Worm (Caenorhabditis elegans) whole organism, young adult: Measurements from ENCODE around the gene cyp-13A3.

ENCODE experiments used
- B0019.2 ChIP-seq: fragments of 200-800 bp; sonication (Bioruptor generic); conservative IDR thresholded peaks from 2 replicates; pipeline ENCODE4 v1.3.6; 2022; ENCODE audit warnings: missing genetic modification reagents, missing genetic modification characterization, missing compliant biosample characterization
- B0035.1 ChIP-seq: sonication (generic microtip); optimal IDR thresholded peaks from 2 replicates; lab custom pipeline; 2016; ENCODE audit warnings: missing genetic modification characterization, mild to moderate bottlenecking, missing compliant biosample characterization, missing genotype, missing genetic modification reagents
- F10E7.11 ChIP-seq: sonication (generic microtip); optimal IDR thresholded peaks from 2 replicates; lab custom pipeline; 2017; ENCODE audit warnings: mild to moderate bottlenecking, missing genetic modification characterization, moderate library complexity, missing compliant biosample characterization
- F22D6.2 ChIP-seq: sonication (generic microtip); optimal IDR thresholded peaks from 2 replicates; lab custom pipeline; 2016; ENCODE audit warnings: mild to moderate bottlenecking, missing genetic modification characterization, missing compliant biosample characterization
- F37B4.10 ChIP-seq: fragments of 200-800 bp; sonication (Bioruptor generic); IDR thresholded peaks from 2 replicates; pipeline ENCODE4 v1.3.6; 2022; ENCODE audit warnings: missing genetic modification characterization, missing compliant biosample characterization
- F55B11.4 ChIP-seq: sonication (generic microtip); optimal IDR thresholded peaks from 2 replicates; lab custom pipeline; 2016; ENCODE audit warnings: missing compliant biosample characterization, missing genetic modification characterization, borderline replicate concordance; ENCODE audit not compliant: insufficient read depth
- F57A8.1 ChIP-seq: fragments of 200-800 bp; sonication (Bioruptor generic); optimal IDR thresholded peaks from 2 replicates; lab custom pipeline; 2018; ENCODE audit warnings: mild to moderate bottlenecking, missing genetic modification characterization, moderate library complexity, missing compliant biosample characterization
- K11D2.4 ChIP-seq: fragments of 200-800 bp; sonication (Bioruptor generic); IDR thresholded peaks from 2 replicates; pipeline ENCODE4 v1.3.6; 2022; ENCODE audit warnings: missing genetic modification reagents, missing genetic modification characterization, missing compliant biosample characterization
- Y79H2A.3 ChIP-seq: fragments of 200-800 bp; sonication (Bioruptor generic); conservative IDR thresholded peaks from 2 replicates; pipeline ENCODE4 v1.3.6; 2022; ENCODE audit warnings: missing genetic modification reagents, missing genetic modification characterization, missing compliant biosample characterization
- akir-1 ChIP-seq: fragments of 200-800 bp; sonication (Bioruptor generic); optimal IDR thresholded peaks from 2 replicates; lab custom pipeline; 2018; ENCODE audit warnings: mild to moderate bottlenecking, missing genetic modification characterization, moderate library complexity, missing compliant biosample characterization
- ama-1 ChIP-seq, 3 experiments: fragments of 150-350 bp in 1 of 3; sonication (generic microtip) in 2 of 3; optimal IDR thresholded peaks; 2 replicates each; lab custom pipeline; 2014 to 2018; ENCODE audit warnings: missing biosample characterization in 2 of 3, missing genetic modification characterization in 2 of 3, missing genetic modification reagents in 2 of 3
- aptf-2 ChIP-seq: fragments of 200-800 bp; sonication (Bioruptor generic); conservative IDR thresholded peaks from 2 replicates; pipeline ENCODE4 v1.3.6; 2022; ENCODE audit warnings: missing genetic modification reagents, missing genetic modification characterization, missing compliant biosample characterization
- aptf-3 ChIP-seq: fragments of 200-800 bp; sonication (Bioruptor generic); IDR thresholded peaks from 2 replicates; pipeline ENCODE4 v1.3.6; 2022; ENCODE audit warnings: missing genetic modification characterization, missing compliant biosample characterization
- bed-1 ChIP-seq: fragments of 200-800 bp; sonication (Bioruptor generic); IDR thresholded peaks from 2 replicates; pipeline ENCODE4 v1.3.6; 2022; ENCODE audit warnings: missing genetic modification reagents, missing genetic modification characterization, missing compliant biosample characterization
- ccch-3 ChIP-seq: fragments of 200-800 bp; sonication (Bioruptor generic); optimal IDR thresholded peaks from 2 replicates; lab custom pipeline; 2018; ENCODE audit warnings: mild to moderate bottlenecking, missing genetic modification characterization, missing compliant biosample characterization
- ceh-40 ChIP-seq: fragments of 200-800 bp; sonication (Bioruptor generic); IDR thresholded peaks from 2 replicates; pipeline ENCODE4 v1.3.6; 2022; ENCODE audit warnings: missing genetic modification characterization, missing compliant biosample characterization
- ceh-91 ChIP-seq: fragments of 200-800 bp; sonication (Bioruptor generic); IDR thresholded peaks from 2 replicates; pipeline ENCODE4 v1.3.6; 2022; ENCODE audit warnings: missing genetic modification reagents, missing genetic modification characterization, missing compliant biosample characterization
- chd-7 ChIP-seq: sonication (generic microtip); optimal IDR thresholded peaks from 2 replicates; lab custom pipeline; 2016; ENCODE audit warnings: mild to moderate bottlenecking, missing genetic modification characterization, moderate library complexity, missing compliant biosample characterization
- die-1 ChIP-seq: sonication (generic microtip); optimal IDR thresholded peaks from 2 replicates; lab custom pipeline; 2016; ENCODE audit warnings: missing genotype, mild to moderate bottlenecking, missing genetic modification characterization, missing compliant biosample characterization
- egl-18 ChIP-seq: fragments of 200-800 bp; sonication (Bioruptor generic); IDR thresholded peaks from 2 replicates; pipeline ENCODE4 v1.3.6; 2022; ENCODE audit warnings: missing genetic modification reagents, missing genetic modification characterization, missing compliant biosample characterization
- gei-17 ChIP-seq: fragments of 200-800 bp; sonication (Bioruptor generic); optimal IDR thresholded peaks from 2 replicates; lab custom pipeline; 2018; ENCODE audit warnings: mild to moderate bottlenecking, missing genetic modification characterization, missing compliant biosample characterization
- hmg-1.2 ChIP-seq: fragments of 200-800 bp; sonication (Bioruptor generic); IDR thresholded peaks from 2 replicates; pipeline ENCODE4 v1.3.6; 2022; ENCODE audit warnings: missing genetic modification reagents, missing genetic modification characterization, missing compliant biosample characterization
- lag-1 ChIP-seq: fragments of 200-800 bp; sonication (Bioruptor generic); IDR thresholded peaks from 2 replicates; pipeline ENCODE4 v1.3.6; 2022; ENCODE audit warnings: missing genetic modification reagents, missing genetic modification characterization, missing compliant biosample characterization
- let-526 ChIP-seq: fragments of 200-800 bp; sonication (Bioruptor generic); IDR thresholded peaks from 2 replicates; pipeline ENCODE4 v1.3.6; 2022; ENCODE audit warnings: missing genetic modification reagents, missing genetic modification characterization, missing compliant biosample characterization
- let-607 ChIP-seq, 2 experiments: fragments of 200-800 bp in 1 of 2; sonication (Bioruptor generic) in 1 of 2; sonication (generic microtip) in 1 of 2; optimal IDR thresholded peaks; 2 replicates each; lab custom pipeline; 2016 to 2018; ENCODE audit warnings: mild to moderate bottlenecking in 2 of 2, missing compliant biosample characterization in 2 of 2, missing genetic modification characterization in 2 of 2, moderate library complexity in 2 of 2, missing genotype in 1 of 2
- lin-26 ChIP-seq: fragments of 200-800 bp; sonication (Bioruptor generic); IDR thresholded peaks from 2 replicates; pipeline ENCODE4 v1.3.6; 2022; ENCODE audit warnings: missing genetic modification reagents, missing genetic modification characterization, missing compliant biosample characterization
- lin-40 ChIP-seq: sonication (generic microtip); optimal IDR thresholded peaks from 2 replicates; lab custom pipeline; 2016; ENCODE audit warnings: missing genetic modification characterization, mild to moderate bottlenecking, missing compliant biosample characterization, missing genotype, missing genetic modification reagents
- lir-1 ChIP-seq: fragments of 200-800 bp; sonication (Bioruptor generic); conservative IDR thresholded peaks from 2 replicates; pipeline ENCODE4 v1.3.6; 2022; ENCODE audit warnings: missing genetic modification reagents, missing genetic modification characterization, missing compliant biosample characterization
- madf-3 ChIP-seq: fragments of 200-800 bp; sonication (Bioruptor generic); IDR thresholded peaks from 2 replicates; pipeline ENCODE4 v1.3.6; 2022; ENCODE audit warnings: missing genetic modification reagents, missing genetic modification characterization, missing compliant biosample characterization
- madf-8 ChIP-seq: fragments of 200-800 bp; sonication (Bioruptor generic); conservative IDR thresholded peaks from 2 replicates; pipeline ENCODE4 v1.3.6; 2022; ENCODE audit warnings: missing genetic modification reagents, missing genetic modification characterization, missing compliant biosample characterization
- mcd-1 ChIP-seq: fragments of 200-800 bp; sonication (Bioruptor generic); IDR thresholded peaks from 2 replicates; pipeline ENCODE4 v1.3.6; 2022; ENCODE audit warnings: missing genetic modification reagents, missing genetic modification characterization, missing compliant biosample characterization
- mel-28 ChIP-seq: sonication (generic microtip); optimal IDR thresholded peaks from 2 replicates; lab custom pipeline; 2016; ENCODE audit warnings: borderline replicate concordance, mild to moderate bottlenecking, missing genetic modification characterization, missing compliant biosample characterization
- nfyb-1 ChIP-seq: fragments of 200-800 bp; sonication (Bioruptor generic); IDR thresholded peaks from 2 replicates; pipeline ENCODE4 v1.3.6; 2022; ENCODE audit warnings: missing genetic modification reagents, missing genetic modification characterization, missing compliant biosample characterization
- nhr-120 ChIP-seq: fragments of 200-800 bp; sonication (Bioruptor generic); IDR thresholded peaks from 2 replicates; pipeline ENCODE4 v1.3.6; 2022; ENCODE audit warnings: missing genetic modification characterization, missing compliant biosample characterization
- nhr-27 ChIP-seq: fragments of 200-800 bp; sonication (Bioruptor generic); optimal IDR thresholded peaks from 2 replicates; lab custom pipeline; 2018; ENCODE audit warnings: mild to moderate bottlenecking, missing genetic modification characterization, moderate library complexity, missing compliant biosample characterization
- nhr-80 ChIP-seq: sonication (generic microtip); optimal IDR thresholded peaks from 2 replicates; lab custom pipeline; 2016; ENCODE audit warnings: missing genetic modification characterization, missing compliant biosample characterization
- repo-1 ChIP-seq: sonication (generic microtip); optimal IDR thresholded peaks from 2 replicates; lab custom pipeline; 2017; ENCODE audit warnings: mild to moderate bottlenecking, missing genetic modification characterization, missing compliant biosample characterization
- rpc-1 ChIP-seq, 2 experiments: fragments of 150-350 bp in 1 of 2; sonication (generic microtip) in 1 of 2; optimal IDR thresholded peaks; 2 replicates each; lab custom pipeline; 2014 to 2018; ENCODE audit warnings: missing biosample characterization in 1 of 2, missing genetic modification characterization in 1 of 2, missing genetic modification reagents in 1 of 2, missing genotype in 1 of 2
- sdz-38 ChIP-seq: sonication (generic microtip); optimal IDR thresholded peaks from 2 replicates; lab custom pipeline; 2016; ENCODE audit warnings: missing genotype, missing genetic modification characterization, missing compliant biosample characterization
- snpc-1.1 ChIP-seq: sonication (generic microtip); optimal IDR thresholded peaks from 2 replicates; lab custom pipeline; 2017; ENCODE audit warnings: missing genetic modification characterization, mild to moderate bottlenecking, missing compliant biosample characterization, antibody characterized with exemption, moderate library complexity, missing genotype, missing genetic modification reagents; ENCODE audit not compliant: insufficient read depth
- snpc-1.3 ChIP-seq: sonication (generic microtip); optimal IDR thresholded peaks from 2 replicates; lab custom pipeline; 2017; ENCODE audit warnings: missing genetic modification characterization, mild to moderate bottlenecking, missing compliant biosample characterization, antibody characterized with exemption, moderate library complexity, missing genotype, missing genetic modification reagents; ENCODE audit not compliant: insufficient read depth
- somi-1 ChIP-seq: fragments of 200-800 bp; sonication (Bioruptor generic); optimal IDR thresholded peaks from 2 replicates; lab custom pipeline; 2018; ENCODE audit warnings: mild to moderate bottlenecking, missing genetic modification characterization, missing compliant biosample characterization
- tbp1 ChIP-seq: fragments of 200-800 bp; sonication (Bioruptor generic); optimal IDR thresholded peaks from 2 replicates; lab custom pipeline; 2018; ENCODE audit warnings: mild to moderate bottlenecking, missing genetic modification characterization, missing compliant biosample characterization
- tbx-9 ChIP-seq: sonication (generic microtip); optimal IDR thresholded peaks from 2 replicates; lab custom pipeline; 2016; ENCODE audit warnings: borderline replicate concordance, missing genetic modification characterization, inconsistent platforms, missing compliant biosample characterization
- tlf-1 ChIP-seq: fragments of 200-800 bp; sonication (Bioruptor generic); optimal IDR thresholded peaks from 2 replicates; lab custom pipeline; 2018; ENCODE audit warnings: mild to moderate bottlenecking, missing genetic modification characterization, missing compliant biosample characterization
- unc-62 ChIP-seq: fragments of 150-350 bp; optimal IDR thresholded peaks from 2 replicates; lab custom pipeline; 2014; ENCODE audit warnings: missing biosample characterization, missing genetic modification reagents, missing genetic modification characterization
- ztf-18 ChIP-seq: sonication (generic microtip); optimal IDR thresholded peaks from 2 replicates; lab custom pipeline; 2016; ENCODE audit warnings: missing genotype, mild to moderate bottlenecking, missing genetic modification characterization, missing compliant biosample characterization

The cyp-13A3 gene

DNA sequence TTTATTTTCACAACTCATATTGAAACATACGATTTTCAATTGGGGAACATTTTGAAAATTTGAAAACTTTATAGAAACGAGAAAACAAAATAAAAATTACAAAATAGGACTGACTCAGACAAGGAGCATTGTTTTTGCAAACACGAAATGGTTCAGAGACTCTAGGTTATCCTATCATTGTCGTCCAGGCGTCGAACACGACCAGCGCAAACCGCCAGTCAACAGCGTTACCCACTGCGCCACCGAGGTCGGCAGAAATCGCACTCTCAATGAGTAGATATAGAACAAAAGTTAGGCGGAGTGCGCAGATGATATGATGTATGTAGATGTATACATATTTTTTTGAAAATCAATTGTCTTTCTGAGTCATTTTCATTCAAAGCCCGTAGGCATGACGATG, 18.4 kb downstream of the cyp-13A3 start (continued):
- 0 out of 2 replicates have a peak, but pooled peaks have one; percentile 19 for TF ChIP-seq aptf-3
- no peak for TF ChIP-seq sdz-38
- peak; percentile 23 to 43 for TF ChIP-seq let-607 (tag; optimal IDR thresholded peaks at IDR 0.05; lab: Kevin White, UChicago)
- TF ChIP-seq let-526 = no peak
- TF ChIP-seq repo-1 = peak; percentile 78
- TF ChIP-seq hmg-1.2 (GFP tag; lab: Robert Waterston, UW) = peak; percentile 70
- peak; percentile 10 for TF ChIP-seq akir-1 (GFP tag; lab: Kevin White, UChicago)
- TF ChIP-seq F37B4.10 = no peak
- 0 out of 2 replicates have a peak, but pooled peaks have one; percentile 60 for TF ChIP-seq ceh-40 (GFP tag; lab: Robert Waterston, UW)
- TF ChIP-seq lir-1 (GFP tag; lab: Robert Waterston, UW) = no peak
- no peak for TF ChIP-seq mel-28
- no peak for TF ChIP-seq aptf-2 (GFP tag; lab: Robert Waterston, UW)
- peak; percentile 97 for TF ChIP-seq tbp1 (GFP tag; lab: Kevin White, UChicago)
- TF ChIP-seq mcd-1 (GFP tag; lab: Robert Waterston, UW) = peak; percentile 64; the same call in 1 of the 2 replicates
- 0 out of 2 replicates have a peak, but pooled peaks have one; percentile 68 for TF ChIP-seq madf-3
- peak; percentile 95 for TF ChIP-seq rpc-1 (optimal IDR thresholded peaks at IDR 0.05; lab: Kevin White, UChicago)
- TF ChIP-seq rpc-1 (tag; optimal IDR thresholded peaks at IDR 0.05; lab: Kevin White, UChicago) = peak; percentile 91
- TF ChIP-seq gei-17 (GFP tag; lab: Kevin White, UChicago) = no peak
- no peak for TF ChIP-seq somi-1 (GFP tag; lab: Kevin White, UChicago)
- no peak for TF ChIP-seq ama-1 (optimal IDR thresholded peaks at IDR 0.05; lab: Kevin White, UChicago)
- peak; percentile 87 to 89 for TF ChIP-seq ama-1 (GFP tag; optimal IDR thresholded peaks at IDR 0.05; lab: Kevin White, UChicago)
- TF ChIP-seq snpc-1.3 (tag; lab: Kevin White, UChicago) = peak; percentile 84
- TF ChIP-seq F55B11.4 (tag; lab: Kevin White, UChicago) = no peak
- TF ChIP-seq B0035.1 (tag; lab: Kevin White, UChicago) = peak; percentile 41
- TF ChIP-seq madf-8 (GFP tag; lab: Robert Waterston, UW) = no peak
- peak; percentile 67 for TF ChIP-seq chd-7 (tag; lab: Kevin White, UChicago)
- TF ChIP-seq nhr-27 (tag; lab: Kevin White, UChicago) = no peak
- TF ChIP-seq nfyb-1 (GFP tag; lab: Robert Waterston, UW) = no peak; the same call in 1 of the 2 replicates
- peak; percentile 78 for TF ChIP-seq Y79H2A.3 (GFP tag; lab: Robert Waterston, UW)
- TF ChIP-seq F57A8.1 = no peak
- peak; percentile 69 for TF ChIP-seq F10E7.11 (tag; lab: Kevin White, UChicago)
- peak; percentile 71 for TF ChIP-seq die-1 (tag; lab: Kevin White, UChicago)
- TF ChIP-seq lin-40 = peak; percentile 68
- 0 out of 2 replicates have a peak, but pooled peaks have one; percentile 33 for TF ChIP-seq ceh-91 (GFP tag; lab: Robert Waterston, UW)
- no peak for TF ChIP-seq nhr-120
- TF ChIP-seq unc-62 = no peak
- no peak for TF ChIP-seq tbx-9 (tag; lab: Kevin White, UChicago)
- no peak for TF ChIP-seq tlf-1 (GFP tag; lab: Kevin White, UChicago)
- peak; percentile 80; the same call in 1 of the 2 replicates for TF ChIP-seq bed-1
- no peak for TF ChIP-seq egl-18 (GFP tag; lab: Robert Waterston, UW)
- TF ChIP-seq lin-26 (GFP tag; lab: Robert Waterston, UW) = no peak; the same call in 1 of the 2 replicates
- no peak for TF ChIP-seq ccch-3
- peak; percentile 63 for TF ChIP-seq nhr-80
- no peak for TF ChIP-seq F22D6.2 (tag; lab: Kevin White, UChicago)
- no peak for TF ChIP-seq B0019.2 (GFP tag; lab: Robert Waterston, UW)
- no peak for TF ChIP-seq lag-1 (GFP tag; lab: Robert Waterston, UW)
- peak; percentile 42; the same call in 1 of the 2 replicates for TF ChIP-seq K11D2.4
- peak; percentile 69 for TF ChIP-seq snpc-1.1
- TF ChIP-seq ztf-18 (tag; lab: Kevin White, UChicago) = peak; percentile 65
